Worm (Caenorhabditis elegans) whole organism, late embryonic: ENCODE results near the gene Y7A5A.8.

Experiments used
- C38D4.7 ChIP-seq: fragments of 200-800 bp; sonication (Bioruptor generic); optimal IDR thresholded peaks from 2 replicates; lab custom pipeline; 2018; ENCODE audit warnings: mild to moderate bottlenecking, missing genetic modification characterization, moderate library complexity, missing compliant biosample characterization
- K02D7.2 ChIP-seq: sonication (generic microtip); optimal IDR thresholded peaks from 2 replicates; lab custom pipeline; 2017; ENCODE audit warnings: mild to moderate bottlenecking, missing genetic modification characterization, missing compliant biosample characterization
- K09A11.1 ChIP-seq: sonication (generic microtip); optimal IDR thresholded peaks from 2 replicates; lab custom pipeline; 2017; ENCODE audit warnings: antibody characterized with exemption, mild to moderate bottlenecking, missing genetic modification characterization, missing compliant biosample characterization; ENCODE audit not compliant: insufficient read depth
- ahr-1 ChIP-seq: sonication (generic microtip); optimal IDR thresholded peaks from 2 replicates; lab custom pipeline; 2016; ENCODE audit warnings: missing genetic modification characterization, missing compliant biosample characterization
- ama-1 ChIP-seq: fragments of 150-350 bp; optimal IDR thresholded peaks from 2 replicates; lab custom pipeline; 2014
- ceh-18 ChIP-seq: sonication (generic microtip); optimal IDR thresholded peaks from 2 replicates; lab custom pipeline; 2016; ENCODE audit warnings: missing genetic modification characterization, missing compliant biosample characterization
- ceh-2 ChIP-seq: sonication (generic microtip); optimal IDR thresholded peaks from 2 replicates; lab custom pipeline; 2016; ENCODE audit warnings: missing genotype, missing genetic modification characterization, missing compliant biosample characterization
- ceh-22 ChIP-seq: sonication (generic microtip); optimal IDR thresholded peaks from 2 replicates; lab custom pipeline; 2017; ENCODE audit warnings: missing biosample characterization, missing genetic modification characterization
- ceh-30 ChIP-seq: fragments of 150-350 bp; optimal IDR thresholded peaks from 2 replicates; lab custom pipeline; 2014; ENCODE audit warnings: missing biosample characterization, missing genetic modification characterization
- ceh-31 ChIP-seq: sonication (generic microtip); optimal IDR thresholded peaks from 2 replicates; lab custom pipeline; 2016; ENCODE audit warnings: missing genetic modification characterization, missing compliant biosample characterization
- ceh-34 ChIP-seq: sonication (generic microtip); optimal IDR thresholded peaks from 2 replicates; lab custom pipeline; 2016; ENCODE audit warnings: mild to moderate bottlenecking, missing genetic modification characterization, missing compliant biosample characterization
- ceh-45 ChIP-seq: fragments of 200-800 bp; sonication (Bioruptor generic); IDR thresholded peaks from 2 replicates; pipeline ENCODE4 v1.3.6; 2022; ENCODE audit warnings: missing genetic modification reagents, missing genetic modification characterization, missing compliant biosample characterization
- ceh-48 ChIP-seq: sonication (generic microtip); optimal IDR thresholded peaks from 2 replicates; lab custom pipeline; 2016; ENCODE audit warnings: missing genetic modification characterization, inconsistent platforms, missing compliant biosample characterization
- ceh-9 ChIP-seq: sonication (generic microtip); optimal IDR thresholded peaks from 2 replicates; lab custom pipeline; 2016; ENCODE audit warnings: mild to moderate bottlenecking, missing genetic modification characterization, inconsistent platforms, missing compliant biosample characterization
- che-1 ChIP-seq: sonication (generic microtip); optimal IDR thresholded peaks from 2 replicates; lab custom pipeline; 2016; ENCODE audit warnings: mild to moderate bottlenecking, missing genetic modification characterization, missing compliant biosample characterization
- dmd-4 ChIP-seq: sonication (generic microtip); optimal IDR thresholded peaks from 2 replicates; lab custom pipeline; 2016; ENCODE audit warnings: borderline replicate concordance, missing genetic modification characterization, missing compliant biosample characterization
- dve-1 ChIP-seq: sonication (generic microtip); optimal IDR thresholded peaks from 2 replicates; lab custom pipeline; 2017; ENCODE audit warnings: antibody characterized with exemption, mild to moderate bottlenecking, missing genetic modification characterization, missing compliant biosample characterization
- elt-2 ChIP-seq: sonication (generic microtip); optimal IDR thresholded peaks from 2 replicates; lab custom pipeline; 2016; ENCODE audit warnings: missing genetic modification reagents, missing genetic modification characterization, missing compliant biosample characterization
- elt-4 ChIP-seq: sonication (generic microtip); optimal IDR thresholded peaks from 2 replicates; lab custom pipeline; 2016; ENCODE audit warnings: missing genetic modification characterization, missing compliant biosample characterization
- ets-4 ChIP-seq: sonication (generic microtip); optimal IDR thresholded peaks from 2 replicates; lab custom pipeline; 2016; ENCODE audit warnings: missing genetic modification characterization, missing compliant biosample characterization
- fkh-10 ChIP-seq: fragments of 150-350 bp; optimal IDR thresholded peaks from 2 replicates; lab custom pipeline; 2014; ENCODE audit warnings: missing biosample characterization, missing genetic modification reagents, missing genetic modification characterization
- fkh-6 ChIP-seq: sonication (generic microtip); optimal IDR thresholded peaks from 2 replicates; lab custom pipeline; 2016; ENCODE audit warnings: missing genetic modification characterization, missing compliant biosample characterization
- hlh-15 ChIP-seq: sonication (generic microtip); optimal IDR thresholded peaks from 2 replicates; lab custom pipeline; 2016; ENCODE audit warnings: missing genetic modification characterization, missing compliant biosample characterization
- hlh-30 ChIP-seq: sonication (generic microtip); optimal IDR thresholded peaks from 2 replicates; lab custom pipeline; 2017; ENCODE audit warnings: antibody characterized with exemption, missing genetic modification characterization, missing compliant biosample characterization; ENCODE audit not compliant: insufficient read depth
- hlh-8 ChIP-seq: sonication (generic microtip); optimal IDR thresholded peaks from 2 replicates; lab custom pipeline; 2016; ENCODE audit warnings: missing genotype, missing genetic modification characterization, missing compliant biosample characterization
- lin-11 ChIP-seq: fragments of 200-800 bp; sonication (Bioruptor generic); optimal IDR thresholded peaks from 2 replicates; lab custom pipeline; 2018; ENCODE audit warnings: mild to moderate bottlenecking, missing genetic modification characterization, missing compliant biosample characterization
- madf-2 ChIP-seq: sonication (generic microtip); optimal IDR thresholded peaks from 2 replicates; lab custom pipeline; 2017; ENCODE audit warnings: missing genetic modification characterization, missing compliant biosample characterization
- mec-3 ChIP-seq: sonication (generic microtip); optimal IDR thresholded peaks from 2 replicates; lab custom pipeline; 2016; ENCODE audit warnings: borderline replicate concordance, missing genetic modification characterization, missing compliant biosample characterization
- nfya-1 ChIP-seq: sonication (generic microtip); optimal IDR thresholded peaks from 2 replicates; lab custom pipeline; 2017; ENCODE audit warnings: missing genetic modification characterization, mild to moderate bottlenecking, missing compliant biosample characterization, antibody characterized with exemption, moderate library complexity
- nhr-11 ChIP-seq: fragments of 150-350 bp; optimal IDR thresholded peaks from 2 replicates; lab custom pipeline; 2014; ENCODE audit warnings: missing biosample characterization, missing genetic modification characterization
- nhr-232 ChIP-seq: sonication (generic microtip); optimal IDR thresholded peaks from 2 replicates; lab custom pipeline; 2016; ENCODE audit warnings: missing genetic modification characterization, missing compliant biosample characterization
- npax-4 ChIP-seq: sonication (generic microtip); optimal IDR thresholded peaks from 2 replicates; lab custom pipeline; 2016; ENCODE audit warnings: missing genetic modification characterization, missing compliant biosample characterization
- odd-2 ChIP-seq: sonication (generic microtip); optimal IDR thresholded peaks from 2 replicates; lab custom pipeline; 2017; ENCODE audit warnings: antibody characterized with exemption, mild to moderate bottlenecking, missing genetic modification characterization, missing compliant biosample characterization
- pag-3 ChIP-seq: sonication (generic microtip); optimal IDR thresholded peaks from 2 replicates; lab custom pipeline; 2016; ENCODE audit warnings: missing compliant biosample characterization, missing genetic modification characterization, borderline replicate concordance
- pha-2 ChIP-seq: sonication (generic microtip); optimal IDR thresholded peaks from 2 replicates; lab custom pipeline; 2017; ENCODE audit warnings: mild to moderate bottlenecking, missing genetic modification characterization, missing compliant biosample characterization
- ref-2 ChIP-seq: sonication (generic microtip); optimal IDR thresholded peaks from 2 replicates; lab custom pipeline; 2016; ENCODE audit warnings: missing genetic modification characterization, missing compliant biosample characterization
- rnt-1 ChIP-seq: sonication (generic microtip); optimal IDR thresholded peaks from 2 replicates; lab custom pipeline; 2016; ENCODE audit warnings: missing genetic modification characterization, missing compliant biosample characterization
- syd-9 ChIP-seq: sonication (generic microtip); optimal IDR thresholded peaks from 2 replicates; lab custom pipeline; 2016; ENCODE audit warnings: mild to moderate bottlenecking, missing genetic modification characterization, moderate library complexity, missing compliant biosample characterization
- tbx-2 ChIP-seq: sonication (generic microtip); optimal IDR thresholded peaks from 2 replicates; lab custom pipeline; 2016; ENCODE audit warnings: missing genetic modification characterization, missing compliant biosample characterization
- tbx-7 ChIP-seq: sonication (generic microtip); optimal IDR thresholded peaks from 2 replicates; lab custom pipeline; 2016; ENCODE audit warnings: missing genotype, missing genetic modification characterization, missing compliant biosample characterization
- unc-3 ChIP-seq, 2 experiments: fragments of 200-800 bp in 1 of 2; sonication (Bioruptor generic) in 1 of 2; sonication (generic microtip) in 1 of 2; conservative IDR thresholded peaks in 1 of 2; optimal IDR thresholded peaks in 1 of 2; 2 replicates each; pipeline versions ENCODE4 v1.3.6 to Lab custom; 2016 to 2022; ENCODE audit warnings: missing compliant biosample characterization in 2 of 2, missing genetic modification characterization in 2 of 2, missing genetic modification reagents in 1 of 2
- unc-86 ChIP-seq: sonication (generic microtip); optimal IDR thresholded peaks from 2 replicates; lab custom pipeline; 2016; ENCODE audit warnings: missing genetic modification characterization, missing compliant biosample characterization
- zip-5 ChIP-seq: sonication (generic microtip); optimal IDR thresholded peaks from 2 replicates; lab custom pipeline; 2016; ENCODE audit warnings: missing genetic modification characterization, missing compliant biosample characterization
- ztf-16 ChIP-seq: sonication (generic microtip); optimal IDR thresholded peaks from 2 replicates; lab custom pipeline; 2017; ENCODE audit warnings: missing genetic modification characterization, missing compliant biosample characterization

Gene Y7A5A.8

ce11 chrX:15846552-15846951 is 24.3 kb downstream of the Y7A5A.8 start:
- no peak for TF ChIP-seq K02D7.2 (tag; lab: Kevin White, UChicago)

- no peak for TF ChIP-seq zip-5 (tag; lab: Kevin White, UChicago)
- TF ChIP-seq, all 69 proteins: peak for 0
Measured at ce11 chrX:15847543-15848087, 25.3 kb downstream of the Y7A5A.8 start, which contains the start of gene F59F4.3. TSS of gene F59F4.3 (minus strand) at chrX:15847593.

DNA sequence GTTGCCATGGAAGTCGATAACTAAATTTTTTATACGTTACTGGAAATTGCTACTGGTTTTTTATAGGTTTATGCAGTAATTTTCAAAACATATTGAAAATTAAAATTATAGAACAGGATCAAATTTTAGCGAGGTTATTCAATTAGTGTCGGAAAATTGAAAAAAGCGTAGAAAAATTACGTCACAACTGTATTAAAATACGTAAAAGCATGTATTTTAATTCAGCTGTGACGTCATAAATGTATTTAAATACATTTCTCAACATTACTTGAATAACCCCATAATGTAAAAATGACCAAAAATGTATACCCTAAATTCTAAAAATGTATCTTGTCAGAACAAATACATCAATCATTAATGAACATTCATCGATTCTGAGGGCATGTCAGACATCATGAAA is 26.6 kb downstream of the Y7A5A.8 start:
- TF ChIP-seq ceh-22, result no peak
- no peak for TF ChIP-seq nhr-232 (tag; lab: Kevin White, UChicago)
- no peak for TF ChIP-seq K02D7.2 (tag; lab: Kevin White, UChicago)
- TF ChIP-seq madf-2, result no peak
- TF ChIP-seq che-1 (tag; lab: Kevin White, UChicago), result no peak
- TF ChIP-seq elt-2 (tag; lab: Kevin White, UChicago), result no peak
- TF ChIP-seq odd-2, result no peak
- TF ChIP-seq unc-86 (tag; lab: Kevin White, UChicago), result no peak
- no peak for TF ChIP-seq ceh-48 (tag; lab: Kevin White, UChicago)
- no peak for TF ChIP-seq ceh-18 (tag; lab: Kevin White, UChicago)
- TF ChIP-seq unc-3 (GFP tag; conservative IDR thresholded peaks at IDR 0.05; lab: Robert Waterston, UW), result no peak
- no peak for TF ChIP-seq unc-3 (tag; optimal IDR thresholded peaks at IDR 0.05; lab: Kevin White, UChicago)
- no peak for TF ChIP-seq ceh-2 (tag; lab: Kevin White, UChicago)
- no peak for TF ChIP-seq ztf-16 (tag; lab: Kevin White, UChicago)

DNA sequence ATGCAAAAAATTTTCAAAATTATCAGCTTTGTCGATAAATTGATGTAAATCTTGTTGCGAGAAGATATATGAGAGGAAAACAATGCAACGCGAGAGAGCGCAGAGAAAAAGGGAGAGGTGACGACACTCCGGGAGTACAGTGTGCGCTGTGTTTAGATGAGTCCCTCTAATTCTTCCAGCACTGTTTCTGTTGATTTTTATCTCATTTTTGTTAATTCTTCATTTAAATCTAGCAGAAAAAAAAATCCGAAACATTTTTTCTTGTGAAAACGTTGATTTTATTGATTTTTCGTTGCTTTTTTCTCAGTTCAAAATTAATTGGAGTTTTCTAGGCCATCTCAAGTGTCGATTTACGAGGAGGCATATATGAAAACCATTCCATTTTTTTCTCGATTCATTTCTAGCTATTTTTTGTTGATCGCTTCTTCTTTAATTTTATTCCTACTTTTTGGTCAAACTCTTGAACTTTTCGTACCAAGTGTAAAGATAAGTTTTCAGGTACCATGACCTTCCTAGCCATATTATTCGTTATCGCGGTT is 27.2 kb downstream of the Y7A5A.8 start, which contains the start of gene acl-1:
Gene acl-1, plus strand, starts transcription at position 489 of the 539 bp plus-strand sequence.
- TF ChIP-seq pha-2 (tag; lab: Kevin White, UChicago) (no peak), fkh-6 (tag; lab: Kevin White, UChicago) (no peak), ceh-22 (no peak), C38D4.7 (no peak), ama-1 (lab: Kevin White, UChicago) (no peak), rnt-1 (tag; lab: Kevin White, UChicago) (peak; percentile 80), lin-11 (tag; lab: Kevin White, UChicago) (no peak), fkh-10 (GFP tag; lab: Kevin White, UChicago) (no peak), tbx-2 (peak; percentile 72), ets-4 (tag; lab: Kevin White, UChicago) (peak; percentile 74), ztf-16 (tag; lab: Kevin White, UChicago) (peak; percentile 28), ceh-34 (tag; lab: Kevin White, UChicago) (peak; percentile 54), mec-3 (peak; percentile 85), ref-2 (tag; lab: Kevin White, UChicago) (peak; percentile 65), K09A11.1 (tag; lab: Kevin White, UChicago) (no peak), hlh-15 (no peak), nfya-1 (tag; lab: Kevin White, UChicago) (peak; percentile 49), syd-9 (tag; lab: Kevin White, UChicago) (no peak), dve-1 (no peak), unc-86 (tag; lab: Kevin White, UChicago) (no peak), hlh-30 (tag; lab: Kevin White, UChicago) (no peak), tbx-7 (peak; percentile 72), ceh-18 (tag; lab: Kevin White, UChicago) (peak; percentile 65), nhr-232 (tag; lab: Kevin White, UChicago) (no peak), ceh-9 (tag; lab: Kevin White, UChicago) (no peak), nhr-11 (tag; lab: Kevin White, UChicago) (no peak), ahr-1 (tag; lab: Kevin White, UChicago) (no peak), pag-3 (tag; lab: Kevin White, UChicago) (no peak), madf-2 (no peak), elt-2 (tag; lab: Kevin White, UChicago) (no peak), dmd-4 (tag; lab: Kevin White, UChicago) (no peak), ceh-31 (tag; lab: Kevin White, UChicago) (peak; percentile 95), ceh-30 (tag; lab: Kevin White, UChicago) (no peak), odd-2 (no peak), ceh-48 (tag; lab: Kevin White, UChicago) (no peak), elt-4 (no peak), hlh-8 (tag; lab: Kevin White, UChicago) (peak; percentile 18), ceh-45 (GFP tag; lab: Robert Waterston, UW) (no peak), npax-4 (tag; lab: Kevin White, UChicago) (no peak), K02D7.2 (tag; lab: Kevin White, UChicago) (no peak)
